Worm (Caenorhabditis elegans): Measurements from ENCODE around the gene tex-2.

The tex-2 gene

DNA sequence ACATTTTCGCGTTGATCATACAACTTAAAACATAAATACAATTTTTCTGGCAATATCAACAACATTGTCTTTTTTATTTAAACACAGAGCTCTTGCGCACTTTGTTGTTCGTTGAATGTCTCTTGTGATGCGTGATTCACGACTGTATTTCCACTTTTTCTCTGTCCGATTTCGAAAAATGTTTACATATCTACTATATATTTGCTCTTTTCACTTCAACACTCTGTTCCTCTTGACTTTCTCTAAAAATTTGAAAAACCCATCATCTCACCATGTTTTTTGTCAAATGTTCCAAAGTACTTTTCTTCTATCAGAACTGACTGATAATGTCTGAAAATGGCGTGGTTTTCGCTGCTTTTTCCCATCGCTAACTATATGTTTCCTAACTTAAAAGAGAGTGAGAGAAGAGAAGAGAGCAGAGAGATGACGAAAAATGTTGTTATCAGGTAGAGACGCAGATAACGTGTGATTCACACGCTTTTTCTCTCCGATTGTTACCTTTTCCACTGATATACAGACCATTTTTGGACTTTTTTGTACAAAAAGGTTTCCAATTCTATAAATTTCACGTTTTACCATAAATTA lies 38.6 kb upstream of the tex-2 start:
- TF ChIP-seq T23F11.4 (GFP tag; optimal IDR thresholded peaks at IDR 0.05) (no peak), elt-2 (tag; optimal IDR thresholded peaks at IDR 0.05) (peak; percentile 69)

DNA sequence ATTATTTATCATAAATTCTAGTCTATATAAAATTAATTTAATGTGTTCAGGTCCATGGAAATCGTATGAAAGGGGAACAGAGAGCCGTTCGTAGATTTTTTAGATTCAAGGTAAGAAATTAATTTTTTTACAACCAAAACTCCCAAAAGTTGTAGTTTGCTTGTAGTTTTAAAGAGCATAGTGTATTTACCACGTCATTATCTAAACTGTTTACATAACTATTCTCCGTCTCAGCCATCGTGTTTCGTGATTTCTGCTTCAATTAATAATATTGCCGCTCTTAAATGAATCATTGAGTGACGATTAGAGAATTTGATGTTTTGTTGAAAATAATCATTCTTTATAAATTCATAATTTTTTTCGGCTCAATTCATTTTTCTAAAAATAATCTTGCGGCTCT lies 37.9 kb upstream of the tex-2 start, which contains the start of gene cgt-3:
Gene cgt-3 (plus strand): TSS at position 51 of the 400 bp plus-strand sequence.
- no peak for TF ChIP-seq ceh-30 (tag; optimal IDR thresholded peaks at IDR 0.05)
- TF ChIP-seq sox-2 (GFP tag; IDR thresholded peaks at IDR 0.05) = no peak
- no peak for TF ChIP-seq pros-1 (tag; optimal IDR thresholded peaks at IDR 0.05)
- TF ChIP-seq odd-2 (tag; optimal IDR thresholded peaks at IDR 0.05) = no peak

DNA sequence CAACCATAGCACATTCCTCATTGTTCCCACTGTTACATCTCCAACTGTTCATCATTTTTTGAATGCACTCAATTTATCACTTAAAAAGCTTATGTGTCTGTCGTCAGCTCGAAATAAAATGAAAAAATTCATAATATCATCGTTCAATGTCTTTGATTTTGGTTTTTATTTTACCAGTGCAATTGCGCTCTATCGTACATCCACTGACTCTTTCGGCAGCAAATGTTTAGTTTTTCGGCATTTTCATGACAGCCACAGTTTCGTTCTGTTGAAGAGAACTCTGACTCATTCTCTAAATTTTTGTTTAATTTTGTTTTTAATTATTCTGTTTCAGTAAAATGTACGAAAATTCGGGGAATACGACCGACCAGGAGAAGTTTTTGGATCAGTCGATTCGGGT lies 34.1 kb upstream of the tex-2 start, which contains the start of gene vps-35:
Gene vps-35 (plus strand): TSS at position 335 of the 400 bp plus-strand sequence.
- TF ChIP-seq eyg-1 (tag; optimal IDR thresholded peaks at IDR 0.05) (no peak), ceh-31 (tag; optimal IDR thresholded peaks at IDR 0.05) (peak; percentile 39)

DNA sequence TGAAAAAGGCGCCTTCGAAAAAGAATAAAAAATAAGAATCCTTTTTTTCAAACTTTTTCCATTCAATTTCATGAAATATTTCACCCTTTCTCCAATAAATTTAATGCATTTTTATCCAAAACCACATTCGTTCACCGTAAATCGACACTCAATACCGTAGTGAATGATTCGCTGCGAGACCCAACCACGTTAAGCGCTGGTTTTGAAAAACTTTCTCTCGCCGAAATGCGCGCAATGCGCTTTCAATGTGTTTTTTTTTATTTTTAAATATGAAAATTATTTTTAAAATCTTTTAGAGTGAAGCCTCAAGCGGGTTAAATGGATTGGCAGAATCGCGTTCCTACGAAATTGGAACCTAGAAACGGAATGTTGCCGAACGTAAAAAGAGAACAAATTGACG lies 32.9 kb upstream of the tex-2 start, which contains the start of gene F59G1.8:
Gene F59G1.8 (plus strand): TSS at position 293 of the 400 bp plus-strand sequence.
- TF ChIP-seq hlh-15 (tag; optimal IDR thresholded peaks at IDR 0.05) (no peak), hlh-8 (tag; optimal IDR thresholded peaks at IDR 0.05) (no peak), K09A11.1 (tag; optimal IDR thresholded peaks at IDR 0.05; ENCODE audit: insufficient read depth) (no peak), unc-3 (GFP tag; conservative IDR thresholded peaks at IDR 0.05) (no peak), unc-3 (tag; optimal IDR thresholded peaks at IDR 0.05) (no peak), nfya-1 (tag; optimal IDR thresholded peaks at IDR 0.05) (no peak), zip-5 (tag; optimal IDR thresholded peaks at IDR 0.05) (no peak), ceh-14 (tag; optimal IDR thresholded peaks at IDR 0.05) (no peak), gmeb-2 (tag; optimal IDR thresholded peaks at IDR 0.05) (no peak), eyg-1 (tag; optimal IDR thresholded peaks at IDR 0.05) (no peak), madf-2 (tag; optimal IDR thresholded peaks at IDR 0.05) (no peak)

DNA sequence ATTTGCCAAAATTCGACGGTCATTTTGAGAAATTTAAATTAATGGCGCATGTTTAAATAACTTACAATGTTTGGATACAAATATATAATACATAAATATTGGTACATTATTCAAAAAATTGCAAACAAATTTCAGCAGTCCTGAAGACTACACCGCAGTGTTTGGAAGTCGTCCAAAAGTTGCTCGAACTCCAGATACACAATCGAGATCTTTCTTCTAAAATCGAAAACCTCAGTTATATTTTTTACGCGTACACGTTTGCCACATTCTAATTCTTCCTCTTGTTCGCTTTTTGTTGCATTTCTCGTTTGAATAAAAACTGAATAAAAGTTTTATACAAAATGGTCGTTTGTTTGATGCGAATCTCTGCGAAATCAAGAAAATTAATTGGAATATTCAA lies 30.8 kb upstream of the tex-2 start, which contains the start of gene tsp-18:
Gene tsp-18 (plus strand): TSS at position 301 of the 400 bp plus-strand sequence.
- no peak for TF ChIP-seq ceh-22 (tag; optimal IDR thresholded peaks at IDR 0.05)
- TF ChIP-seq ceh-45 (GFP tag; IDR thresholded peaks at IDR 0.05) = no peak
- no peak for TF ChIP-seq fkh-10 (GFP tag; optimal IDR thresholded peaks at IDR 0.05)
- no peak for TF ChIP-seq pqm-1 (tag; optimal IDR thresholded peaks at IDR 0.05)
- TF ChIP-seq ref-2 (tag; optimal IDR thresholded peaks at IDR 0.05) = no peak
- no peak for TF ChIP-seq pha-2 (tag; optimal IDR thresholded peaks at IDR 0.05)

DNA sequence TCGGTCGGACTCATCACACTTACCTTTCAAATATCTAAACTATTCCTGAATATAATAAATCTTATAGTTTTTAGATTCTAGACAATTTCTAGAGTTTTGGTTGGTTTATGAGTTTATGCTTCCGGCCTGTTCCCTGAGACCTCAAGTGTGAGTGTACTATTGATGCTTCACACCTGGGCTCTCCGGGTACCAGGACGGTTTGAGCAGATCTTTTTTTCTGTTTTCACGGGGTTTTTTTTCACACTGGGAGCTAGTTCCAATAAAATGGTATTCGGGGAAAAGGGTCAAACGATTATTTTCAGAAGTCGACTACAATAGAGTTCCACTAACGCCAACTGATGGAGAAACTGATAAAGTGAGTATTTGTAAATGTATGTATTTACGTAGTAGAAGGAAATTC lies 28.7 kb upstream of the tex-2 start:
- TF ChIP-seq rnt-1 (tag; optimal IDR thresholded peaks at IDR 0.05) = no peak
- TF ChIP-seq pha-2 (tag; optimal IDR thresholded peaks at IDR 0.05) = no peak
- TF ChIP-seq hlh-13 (GFP tag; optimal IDR thresholded peaks at IDR 0.05) = no peak
- no peak for TF ChIP-seq ceh-22 (tag; optimal IDR thresholded peaks at IDR 0.05)
- no peak for TF ChIP-seq ceh-18 (tag; optimal IDR thresholded peaks at IDR 0.05)
- TF ChIP-seq ceh-30 (tag; optimal IDR thresholded peaks at IDR 0.05) = no peak
- TF ChIP-seq ahr-1 (tag; optimal IDR thresholded peaks at IDR 0.05) = no peak
- no peak for TF ChIP-seq sdc-2 (tag; optimal IDR thresholded peaks at IDR 0.05)

DNA sequence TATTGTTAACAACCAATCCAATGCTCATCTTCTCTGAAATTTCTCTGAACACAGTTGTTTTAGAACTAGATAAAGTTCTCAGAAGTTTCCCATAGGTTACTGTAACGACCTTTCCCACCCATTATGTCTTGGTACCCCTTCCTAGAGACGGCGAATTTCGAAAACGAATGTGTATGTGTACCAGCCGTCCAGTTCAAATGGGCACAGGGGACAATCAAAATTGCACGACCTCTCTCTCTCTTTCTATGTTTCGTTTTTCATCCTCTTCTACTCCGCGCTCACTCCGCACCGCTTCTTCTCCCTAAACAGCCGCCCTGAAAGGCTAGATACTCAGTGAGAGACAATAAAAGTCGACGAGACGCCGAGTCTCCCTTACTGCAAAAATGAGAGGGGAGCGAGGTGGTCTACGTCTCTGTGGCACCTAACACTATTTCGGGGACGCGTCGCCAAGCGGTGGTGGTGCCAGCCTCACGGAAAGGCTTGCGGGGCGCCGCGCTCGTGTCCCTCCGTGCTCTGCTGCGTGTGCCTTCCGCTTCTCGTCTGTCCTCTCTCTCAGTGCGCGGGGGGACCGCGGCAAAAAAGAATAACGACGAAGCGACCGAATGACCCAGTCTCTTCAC lies 28.1 kb upstream of the tex-2 start:
- TF ChIP-seq fkh-10 (GFP tag; optimal IDR thresholded peaks at IDR 0.05) = no peak
- TF ChIP-seq unc-55 (GFP tag; optimal IDR thresholded peaks at IDR 0.05) = no peak
- TF ChIP-seq ceh-14 (tag; optimal IDR thresholded peaks at IDR 0.05) = no peak
- TF ChIP-seq sdc-2 (tag; optimal IDR thresholded peaks at IDR 0.05) = no peak
- no peak for TF ChIP-seq K09A11.1 (tag; optimal IDR thresholded peaks at IDR 0.05; ENCODE audit: insufficient read depth)
- no peak for TF ChIP-seq ttx-3 (tag; optimal IDR thresholded peaks at IDR 0.05)
- TF ChIP-seq syd-9 (tag; optimal IDR thresholded peaks at IDR 0.05) = peak; percentile 64
- no peak for TF ChIP-seq elt-2 (tag; optimal IDR thresholded peaks at IDR 0.05)
- peak; percentile 9 for TF ChIP-seq F13H6.1 (tag; optimal IDR thresholded peaks at IDR 0.05)
- TF ChIP-seq pat-9 (tag; optimal IDR thresholded peaks at IDR 0.05) = no peak
- no peak for TF ChIP-seq ztf-16 (tag; optimal IDR thresholded peaks at IDR 0.05)
- no peak for TF ChIP-seq sox-4 (tag; optimal IDR thresholded peaks at IDR 0.05)
- no peak for TF ChIP-seq npax-4 (tag; optimal IDR thresholded peaks at IDR 0.05)
- peak; percentile 14 for TF ChIP-seq C08G9.2 (tag; optimal IDR thresholded peaks at IDR 0.05)
- TF ChIP-seq tbx-2 (tag; optimal IDR thresholded peaks at IDR 0.05) = peak; percentile 12
- TF ChIP-seq pax-1 (tag; optimal IDR thresholded peaks at IDR 0.05) = no peak
